Fruit fly (Drosophila melanogaster) whole organism, embryonic: ENCODE results near the gene CG12640.

Source experiments
- B-H2 ChIP-seq: fragments of 200-800 bp; sonication (Bioruptor generic); optimal IDR thresholded peaks from 2 replicates; lab custom pipeline; 2018; ENCODE audit warnings: missing biosample characterization, mild to moderate bottlenecking, missing genetic modification characterization
- CG10267 ChIP-seq: fragments of 200-800 bp; sonication (Bioruptor generic); optimal IDR thresholded peaks from 2 replicates; lab custom pipeline; 2018; ENCODE audit warnings: missing biosample characterization, mild to moderate bottlenecking, missing genetic modification characterization, moderate library complexity
- CG10366 ChIP-seq: fragments of 200-800 bp; sonication (Bioruptor generic); IDR thresholded peaks from 2 replicates; pipeline ENCODE4 v1.3.6; 2022; ENCODE audit warnings: missing biosample characterization, missing genetic modification characterization
- CG10654 ChIP-seq: fragments of 200-800 bp; sonication (Bioruptor generic); optimal IDR thresholded peaks from 2 replicates; lab custom pipeline; 2016; ENCODE audit warnings: missing biosample characterization, missing genetic modification characterization
- CG11247 ChIP-seq: fragments of 200-800 bp; sonication (Bioruptor generic); IDR thresholded peaks from 2 replicates; pipeline ENCODE4 v1.3.6; 2022; ENCODE audit warnings: missing biosample characterization, missing genetic modification characterization
- CG11456 ChIP-seq: fragments of 200-800 bp; sonication (Bioruptor generic); IDR thresholded peaks from 3 replicates; pipeline ENCODE4 v1.3.6; 2022; ENCODE audit warnings: missing biosample characterization, missing genetic modification characterization
- CG12942 ChIP-seq: fragments of 200-800 bp; sonication (Bioruptor generic); optimal IDR thresholded peaks from 3 replicates; lab custom pipeline; 2016; ENCODE audit warnings: missing biosample characterization, missing genetic modification characterization
- CG15011 ChIP-seq: fragments of 200-800 bp; sonication (Bioruptor generic); optimal IDR thresholded peaks from 3 replicates; lab custom pipeline; 2018; ENCODE audit warnings: missing biosample characterization, mild to moderate bottlenecking, missing genetic modification characterization
- CG15514 ChIP-seq: fragments of 200-800 bp; sonication (Bioruptor generic); optimal IDR thresholded peaks from 3 replicates; lab custom pipeline; 2017; ENCODE audit warnings: missing biosample characterization, missing genetic modification characterization, mild to moderate bottlenecking, moderate library complexity, missing genetic modification reagents
- CG16779 ChIP-seq: fragments of 200-800 bp; sonication (Bioruptor generic); IDR thresholded peaks from 2 replicates; pipeline ENCODE4 v1.3.6; 2022; ENCODE audit warnings: missing biosample characterization, missing genetic modification characterization
- CG18599 ChIP-seq: fragments of 200-800 bp; sonication (Bioruptor generic); optimal IDR thresholded peaks from 3 replicates; lab custom pipeline; 2017; ENCODE audit warnings: missing biosample characterization, missing genetic modification characterization, mild to moderate bottlenecking, moderate library complexity, missing genetic modification reagents
- CG2199 ChIP-seq: fragments of 200-800 bp; sonication (Bioruptor generic); IDR thresholded peaks from 3 replicates; pipeline ENCODE4 v1.3.6; 2022; ENCODE audit warnings: missing biosample characterization, missing genetic modification characterization
- CG30020 ChIP-seq: fragments of 200-800 bp; optimal IDR thresholded peaks from 2 replicates; lab custom pipeline; 2019; ENCODE audit warnings: missing biosample characterization, mild to moderate bottlenecking, missing genetic modification characterization, moderate library complexity
- CG31441 ChIP-seq: fragments of 200-800 bp; sonication (Bioruptor generic); IDR thresholded peaks from 2 replicates; pipeline ENCODE4 v1.3.6; 2022; ENCODE audit warnings: missing biosample characterization, missing genetic modification characterization
- CG32532 ChIP-seq: fragments of 200-800 bp; sonication (Bioruptor generic); IDR thresholded peaks from 2 replicates; pipeline ENCODE4 v1.3.6; 2022; ENCODE audit warnings: missing biosample characterization, missing genetic modification characterization
- CG32772 ChIP-seq: fragments of 200-800 bp; sonication (Bioruptor generic); IDR thresholded peaks from 2 replicates; pipeline ENCODE4 v1.3.6; 2022; ENCODE audit warnings: missing biosample characterization, missing genetic modification characterization
- CG4282 ChIP-seq: fragments of 200-800 bp; sonication (Bioruptor generic); optimal IDR thresholded peaks from 2 replicates; lab custom pipeline; 2016; ENCODE audit warnings: missing biosample characterization, missing genetic modification characterization
- CG43689 ChIP-seq: fragments of 200-800 bp; sonication (Bioruptor generic); IDR thresholded peaks from 2 replicates; pipeline ENCODE4 v1.3.6; 2022; ENCODE audit warnings: missing biosample characterization, missing genetic modification characterization
- CG4404 ChIP-seq: fragments of 200-800 bp; sonication (Bioruptor generic); IDR thresholded peaks from 2 replicates; pipeline ENCODE4 v1.3.6; 2022; ENCODE audit warnings: missing biosample characterization, missing genetic modification characterization
- CG5245 ChIP-seq: fragments of 200-800 bp; sonication (Bioruptor generic); optimal IDR thresholded peaks from 3 replicates; lab custom pipeline; 2016; ENCODE audit warnings: missing biosample characterization, missing genetic modification characterization
- CG6791 ChIP-seq: fragments of 200-800 bp; sonication (Bioruptor generic); IDR thresholded peaks from 3 replicates; pipeline ENCODE4 v1.3.6; 2022; ENCODE audit warnings: missing biosample characterization, missing genetic modification characterization; ENCODE audit not compliant: partially characterized antibody
- CG9215 ChIP-seq: fragments of 200-800 bp; sonication (Bioruptor generic); IDR thresholded peaks from 2 replicates; pipeline ENCODE4 v1.3.6; 2022; ENCODE audit warnings: missing biosample characterization, missing genetic modification characterization
- CG9437 ChIP-seq: fragments of 200-800 bp; sonication (Bioruptor generic); optimal IDR thresholded peaks from 2 replicates; lab custom pipeline; 2018; ENCODE audit warnings: missing biosample characterization, mild to moderate bottlenecking, missing genetic modification characterization
- CG9876 ChIP-seq: fragments of 200-800 bp; sonication (Bioruptor generic); optimal IDR thresholded peaks from 2 replicates; lab custom pipeline; 2016; ENCODE audit warnings: missing biosample characterization, missing genetic modification characterization
- CkIIα-i1 ChIP-seq: fragments of 200-800 bp; sonication (Bioruptor generic); IDR thresholded peaks from 2 replicates; pipeline ENCODE4 v1.3.6; 2022; ENCODE audit warnings: missing biosample characterization, missing genetic modification characterization
- CoRest ChIP-seq: fragments of 200-800 bp; sonication (Bioruptor generic); optimal IDR thresholded peaks from 3 replicates; lab custom pipeline; 2018; ENCODE audit warnings: missing biosample characterization, mild to moderate bottlenecking, missing genetic modification characterization, moderate library complexity
- D19B ChIP-seq: fragments of 200-800 bp; sonication (Bioruptor generic); optimal IDR thresholded peaks from 2 replicates; lab custom pipeline; 2017; ENCODE audit warnings: missing biosample characterization, mild to moderate bottlenecking, missing genetic modification characterization
- Dad ChIP-seq: fragments of 200-800 bp; sonication (Bioruptor generic); optimal IDR thresholded peaks from 3 replicates; lab custom pipeline; 2016; ENCODE audit warnings: missing biosample characterization, missing genetic modification characterization
- Dip3 ChIP-seq: fragments of 200-800 bp; sonication (Bioruptor generic); optimal IDR thresholded peaks from 3 replicates; lab custom pipeline; 2016; ENCODE audit warnings: missing biosample characterization, missing genetic modification characterization
- Ets65A ChIP-seq: fragments of 200-800 bp; sonication (Bioruptor generic); peaks from one replicate; lab custom pipeline; 2016; ENCODE audit warnings: missing biosample characterization, missing genetic modification characterization
- Mad ChIP-seq: fragments of 200-800 bp; sonication (Bioruptor generic); optimal IDR thresholded peaks from 2 replicates; lab custom pipeline; 2016; ENCODE audit warnings: missing biosample characterization, missing genetic modification characterization
- Meics ChIP-seq: fragments of 200-800 bp; sonication (Bioruptor generic); optimal IDR thresholded peaks from 2 replicates; lab custom pipeline; 2017; ENCODE audit warnings: missing biosample characterization, mild to moderate bottlenecking, missing genetic modification characterization
- Mes4 ChIP-seq: fragments of 200-800 bp; sonication (Bioruptor generic); optimal IDR thresholded peaks from 2 replicates; lab custom pipeline; 2016; ENCODE audit warnings: missing biosample characterization, missing genetic modification characterization
- Sry-δ ChIP-seq: fragments of 200-800 bp; sonication (Bioruptor generic); optimal IDR thresholded peaks from 2 replicates; lab custom pipeline; 2016; ENCODE audit warnings: missing biosample characterization, missing genetic modification characterization
- Taf1 ChIP-seq: fragments of 200-800 bp; sonication (Bioruptor generic); IDR thresholded peaks from 2 replicates; pipeline ENCODE4 v1.3.6; 2022; ENCODE audit warnings: missing biosample characterization, missing genetic modification characterization
- ash1 ChIP-seq: fragments of 200-800 bp; sonication (Bioruptor generic); optimal IDR thresholded peaks from 2 replicates; lab custom pipeline; 2018; ENCODE audit warnings: missing biosample characterization, mild to moderate bottlenecking, missing genetic modification characterization
- caup ChIP-seq: fragments of 200-800 bp; sonication (Bioruptor generic); optimal IDR thresholded peaks from 3 replicates; lab custom pipeline; 2017; ENCODE audit warnings: missing biosample characterization, mild to moderate bottlenecking, missing genetic modification characterization, moderate library complexity; ENCODE audit not compliant: severe bottlenecking
- chinmo ChIP-seq: fragments of 200-800 bp; sonication (Bioruptor generic); IDR thresholded peaks from 4 replicates; pipeline ENCODE4 v1.3.6; 2022; ENCODE audit warnings: missing biosample characterization, missing genetic modification characterization; ENCODE audit not compliant: partially characterized antibody
- dysf ChIP-seq: fragments of 200-800 bp; sonication (Bioruptor generic); IDR thresholded peaks from 3 replicates; pipeline ENCODE4 v1.3.6; 2022; ENCODE audit warnings: missing biosample characterization, missing genetic modification characterization
- eyg ChIP-seq: fragments of 200-800 bp; sonication (Bioruptor generic); optimal IDR thresholded peaks from 3 replicates; lab custom pipeline; 2016; ENCODE audit warnings: missing biosample characterization, missing genetic modification characterization
- grau ChIP-seq: fragments of 200-800 bp; optimal IDR thresholded peaks from 3 replicates; lab custom pipeline; 2019; ENCODE audit warnings: missing biosample characterization, mild to moderate bottlenecking, missing genetic modification characterization, moderate library complexity
- inv ChIP-seq: fragments of 200-800 bp; sonication (Bioruptor generic); IDR thresholded peaks from 2 replicates; pipeline ENCODE4 v1.3.6; 2022; ENCODE audit warnings: missing biosample characterization, missing genetic modification characterization; ENCODE audit not compliant: partially characterized antibody
- jigr1 ChIP-seq: fragments of 200-800 bp; sonication (Bioruptor generic); IDR thresholded peaks from 3 replicates; pipeline ENCODE4 v1.3.6; 2022; ENCODE audit warnings: missing biosample characterization, missing genetic modification characterization
- jumu ChIP-seq: fragments of 200-800 bp; sonication (Bioruptor generic); optimal IDR thresholded peaks from 3 replicates; lab custom pipeline; 2016; ENCODE audit warnings: missing biosample characterization, missing genetic modification characterization
- klu ChIP-seq: fragments of 200-800 bp; sonication (Bioruptor generic); IDR thresholded peaks from 2 replicates; pipeline ENCODE4 v1.3.6; 2022; ENCODE audit warnings: missing biosample characterization, missing genetic modification characterization
- nerfin-1 ChIP-seq: fragments of 200-800 bp; sonication (Bioruptor generic); optimal IDR thresholded peaks from 3 replicates; lab custom pipeline; 2019; ENCODE audit warnings: missing biosample characterization, mild to moderate bottlenecking, missing genetic modification characterization, moderate library complexity
- odd ChIP-seq: fragments of 200-800 bp; sonication (Bioruptor generic); optimal IDR thresholded peaks from 2 replicates; lab custom pipeline; 2017; ENCODE audit warnings: missing biosample characterization, mild to moderate bottlenecking, missing genetic modification characterization
- peb ChIP-seq: fragments of 200-800 bp; sonication (Bioruptor generic); IDR thresholded peaks from 2 replicates; pipeline ENCODE4 v1.3.6; 2022; ENCODE audit warnings: missing biosample characterization, missing genetic modification characterization
- pzg ChIP-seq: fragments of 200-800 bp; sonication (Bioruptor generic); optimal IDR thresholded peaks from 3 replicates; lab custom pipeline; 2018; ENCODE audit warnings: missing biosample characterization, mild to moderate bottlenecking, missing genetic modification characterization, moderate library complexity
- seq ChIP-seq: fragments of 200-800 bp; sonication (Bioruptor generic); IDR thresholded peaks from 2 replicates; pipeline ENCODE4 v1.3.6; 2022; ENCODE audit warnings: missing biosample characterization, missing genetic modification characterization
- wek ChIP-seq: fragments of 200-800 bp; sonication (Bioruptor generic); optimal IDR thresholded peaks from 3 replicates; lab custom pipeline; 2018; ENCODE audit warnings: missing biosample characterization, mild to moderate bottlenecking, missing genetic modification characterization, moderate library complexity
- z ChIP-seq: fragments of 200-800 bp; sonication (Bioruptor generic); IDR thresholded peaks from 3 replicates; pipeline ENCODE4 v1.3.6; 2022; ENCODE audit warnings: missing biosample characterization, missing genetic modification characterization

The CG12640 gene

DNA sequence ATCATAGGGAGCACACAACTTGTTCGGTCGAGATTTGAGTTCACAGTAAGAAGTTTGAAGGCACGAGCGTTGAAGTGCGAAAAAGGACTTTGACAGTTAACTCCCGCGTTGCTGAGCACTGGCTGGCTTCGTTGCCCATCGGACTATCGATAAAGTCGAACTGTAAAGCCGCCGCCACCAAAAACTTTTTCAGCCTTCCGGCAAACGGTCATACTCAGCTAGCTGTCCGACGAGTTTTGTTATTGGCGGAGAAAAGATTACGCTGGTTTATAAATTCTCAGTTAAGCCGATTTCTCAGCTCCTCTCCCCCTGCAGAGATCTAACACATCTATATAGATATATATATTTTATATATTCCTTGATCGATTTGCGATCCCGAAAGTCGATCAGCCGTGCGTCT is 46.9 kb downstream of the CG12640 start, which contains the start of the genes Psf3 and flw (continued):
- peak; percentile 83 for TF ChIP-seq pzg (GFP tag; lab: Kevin White, UChicago)
- TF ChIP-seq inv (GFP tag; lab: Robert Waterston, UW) = peak; percentile 55; the same call in 1 of the 2 replicates
- peak; percentile 37 for TF ChIP-seq caup (GFP tag; lab: Kevin White, UChicago)
- TF ChIP-seq Sry-δ = peak; percentile 76
- peak; percentile 89 for TF ChIP-seq Ets65A
- TF ChIP-seq CG5245 = peak; percentile 4
- TF ChIP-seq Meics (GFP tag; lab: Kevin White, UChicago) = peak; percentile 7
- TF ChIP-seq jigr1 (GFP tag; lab: Robert Waterston, UW) = no peak
- TF ChIP-seq z (GFP tag; lab: Robert Waterston, UW) = no peak
- peak; percentile 69 for TF ChIP-seq CG6791
- no peak for TF ChIP-seq CG16779 (GFP tag; lab: Robert Waterston, UW)
- TF ChIP-seq CG12942 (GFP tag; lab: Kevin White, UChicago) = no peak
- TF ChIP-seq CG9876 = peak; percentile 23
- TF ChIP-seq CG9215 (GFP tag; lab: Robert Waterston, UW) = no peak
- TF ChIP-seq Dip3 (GFP tag; lab: Kevin White, UChicago) = peak; percentile 41
- TF ChIP-seq wek (GFP tag; lab: Kevin White, UChicago) = no peak
- TF ChIP-seq Mad (GFP tag; lab: Kevin White, UChicago) = no peak
- TF ChIP-seq CG32772 (GFP tag; lab: Robert Waterston, UW) = no peak
- TF ChIP-seq CG11247 (GFP tag; lab: Robert Waterston, UW) = no peak
- no peak for TF ChIP-seq Taf1 (GFP tag; lab: Robert Waterston, UW)
- TF ChIP-seq Mes4 (GFP tag; lab: Kevin White, UChicago) = no peak
- TF ChIP-seq CG10366 (GFP tag; lab: Robert Waterston, UW) = no peak
- no peak for TF ChIP-seq CG31441
- peak; percentile 19 for TF ChIP-seq CG18599 (GFP tag; lab: Kevin White, UChicago)
- no peak for TF ChIP-seq CkIIα-i1 (GFP tag; lab: Robert Waterston, UW)
- TF ChIP-seq Dad (GFP tag; lab: Kevin White, UChicago) = no peak
- no peak for TF ChIP-seq nerfin-1
- TF ChIP-seq grau (tag; lab: Kevin White, UChicago) = no peak
- no peak for TF ChIP-seq CG30020 (tag; lab: Kevin White, UChicago)
- TF ChIP-seq CG9437 (GFP tag; lab: Kevin White, UChicago) = no peak
- no peak for TF ChIP-seq CG4282
- TF ChIP-seq klu = no peak
- 0 out of 2 replicates have a peak, but pooled peaks have one; percentile 16 for TF ChIP-seq seq (GFP tag; lab: Robert Waterston, UW)
- TF ChIP-seq ash1 = no peak
- TF ChIP-seq CG32532 = peak; percentile 38; the same call in 1 of the 2 replicates
- no peak for TF ChIP-seq CG43689 (GFP tag; lab: Robert Waterston, UW)
- no peak for TF ChIP-seq dysf (GFP tag; lab: Robert Waterston, UW)
- no peak for TF ChIP-seq CG4404 (GFP tag; lab: Robert Waterston, UW)
- TF ChIP-seq B-H2 = peak; percentile 42
- no peak for TF ChIP-seq CG2199
- TF ChIP-seq CG10654 (GFP tag; lab: Kevin White, UChicago) = no peak
- TF ChIP-seq CG10267 (tag; lab: Kevin White, UChicago) = peak; percentile 85
- peak; percentile 47 for TF ChIP-seq CG15514 (GFP tag; lab: Kevin White, UChicago)
- peak; percentile 51; the same call in 1 of the 3 replicates for TF ChIP-seq CG11456 (GFP tag; lab: Robert Waterston, UW)
- no peak for TF ChIP-seq jumu (GFP tag; lab: Kevin White, UChicago)
- no peak for TF ChIP-seq eyg (GFP tag; lab: Kevin White, UChicago)
- peak; percentile 51 for TF ChIP-seq CoRest (tag; lab: Kevin White, UChicago)
- 0 out of 4 replicates have a peak, but pooled peaks have one; percentile 57 for TF ChIP-seq chinmo (GFP tag; lab: Robert Waterston, UW)
- TF ChIP-seq D19B (GFP tag; lab: Kevin White, UChicago) = no peak
- TF ChIP-seq peb (GFP tag; lab: Robert Waterston, UW) = no peak
- TF ChIP-seq odd = peak; percentile 14
- no peak for TF ChIP-seq CG15011 (GFP tag; lab: Kevin White, UChicago)
